Fruit fly (Drosophila melanogaster): ENCODE measurements around the gene sn.

sn gene

DNA sequence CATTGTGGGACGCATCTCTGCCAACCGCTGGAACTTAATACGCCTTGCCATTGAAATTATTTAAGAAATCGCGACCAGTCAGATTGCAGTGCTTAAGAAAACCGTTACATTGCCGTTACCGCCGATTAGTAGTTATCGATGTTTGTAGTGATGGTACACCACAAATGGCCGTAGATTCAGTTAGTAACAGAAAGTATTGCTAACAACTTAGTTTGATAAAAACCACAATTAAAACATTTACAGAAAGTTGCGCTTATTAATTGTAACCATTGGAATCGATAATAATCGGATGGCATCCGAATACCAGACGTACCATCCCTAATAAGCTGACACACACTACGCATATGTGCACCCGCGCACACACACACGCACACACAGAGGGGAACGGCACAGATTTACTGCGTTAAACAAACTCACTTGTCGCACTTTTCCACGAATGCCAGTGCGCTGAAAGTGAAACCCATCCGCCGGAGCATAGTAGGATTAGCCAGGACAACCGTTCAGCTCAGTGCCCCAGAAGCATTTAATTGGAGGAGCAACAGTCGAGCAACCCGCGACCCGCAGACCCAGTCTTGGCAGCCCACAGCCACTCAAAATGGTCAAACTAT lies 43.6 kb upstream of the sn start, which contains the start of the genes hdm and Ykt6 (continued):
- TF ChIP-seq Xrp1 (GFP tag; IDR thresholded peaks at IDR 0.05), result peak; percentile 86
- peak; percentile 17 for TF ChIP-seq pfk (GFP tag; optimal IDR thresholded peaks at IDR 0.05)
- TF ChIP-seq Lim3 (GFP tag; IDR thresholded peaks at IDR 0.05), result no peak
- no peak for TF ChIP-seq run (tag; optimal IDR thresholded peaks at IDR 0.05)
- peak; percentile 95 for TF ChIP-seq BEAF-32 (GFP tag; optimal IDR thresholded peaks at IDR 0.05)
- TF ChIP-seq unc-4 (GFP tag; IDR thresholded peaks at IDR 0.05; ENCODE audit: partially characterized antibody), result peak; percentile 97
- peak; percentile 71 for TF ChIP-seq CG14667 (GFP tag; IDR thresholded peaks at IDR 0.05)
- peak; percentile 74 for TF ChIP-seq Dip3 (GFP tag; optimal IDR thresholded peaks at IDR 0.05)
- TF ChIP-seq CG10654 (GFP tag; optimal IDR thresholded peaks at IDR 0.05), result peak; percentile 71
- TF ChIP-seq CG4820 (GFP tag; optimal IDR thresholded peaks at IDR 0.05), result peak; percentile 76
- peak; percentile 79; the same call in 1 of the 2 replicates for TF ChIP-seq NFAT (GFP tag; IDR thresholded peaks at IDR 0.05)
- TF ChIP-seq Sin3A (optimal IDR thresholded peaks at IDR 0.05), result peak; percentile 65
- no peak for TF ChIP-seq MTF-1 (GFP tag; optimal IDR thresholded peaks at IDR 0.05; ENCODE audit: borderline replicate concordance)
- TF ChIP-seq odd (GFP tag; optimal IDR thresholded peaks at IDR 0.05), result no peak
- peak; percentile 61 for TF ChIP-seq CG18011 (GFP tag; optimal IDR thresholded peaks at IDR 0.05)
- peak; percentile 81; the same call in 1 of the 3 replicates for TF ChIP-seq ci (GFP tag; IDR thresholded peaks at IDR 0.05)
- TF ChIP-seq NC2α (GFP tag; optimal IDR thresholded peaks at IDR 0.05), result peak; percentile 51
- TF ChIP-seq eve (GFP tag; optimal IDR thresholded peaks at IDR 0.05), result peak in 1 of 2 experiments; percentile 37
- peak; percentile 79 for TF ChIP-seq CG7372 (GFP tag; IDR thresholded peaks at IDR 0.05)
- peak; percentile 67; the same call in 2 of the 3 replicates for TF ChIP-seq CG2889 (GFP tag; IDR thresholded peaks at IDR 0.05)
- TF ChIP-seq CG5245 (GFP tag; optimal IDR thresholded peaks at IDR 0.05), result peak; percentile 76
- peak; percentile 74 for TF ChIP-seq ERR (GFP tag; optimal IDR thresholded peaks at IDR 0.05)
- no peak for TF ChIP-seq CG13894 (tag; optimal IDR thresholded peaks at IDR 0.05)
- peak; percentile 91 for TF ChIP-seq tna (GFP tag; IDR thresholded peaks at IDR 0.05; ENCODE audit: partially characterized antibody)
- no peak for TF ChIP-seq CG10274 (GFP tag; optimal IDR thresholded peaks at IDR 0.05)
- no peak for TF ChIP-seq TFAM (GFP tag; optimal IDR thresholded peaks at IDR 0.05)
- no peak for TF ChIP-seq HHEX (GFP tag; optimal IDR thresholded peaks at IDR 0.05)
- peak; percentile 23 for TF ChIP-seq btn (GFP tag; optimal IDR thresholded peaks at IDR 0.05)
- no peak for TF ChIP-seq Meics (GFP tag; optimal IDR thresholded peaks at IDR 0.05)
- TF ChIP-seq CG8089 (GFP tag; optimal IDR thresholded peaks at IDR 0.05), result peak; percentile 41
- peak; percentile 58 for TF ChIP-seq CG12744 (GFP tag; optimal IDR thresholded peaks at IDR 0.05)
- peak; percentile 62 for TF ChIP-seq CG17612 (GFP tag; IDR thresholded peaks at IDR 0.05)
- TF ChIP-seq CG9215 (GFP tag; IDR thresholded peaks at IDR 0.05), result peak; percentile 74
- TF ChIP-seq CG17802 (tag; optimal IDR thresholded peaks at IDR 0.05), result peak; percentile 17
- TF ChIP-seq sna (GFP tag; IDR thresholded peaks at IDR 0.05; ENCODE audit: partially characterized antibody), result peak; percentile 97
- peak; percentile 71 for TF ChIP-seq zen (tag; optimal IDR thresholded peaks at IDR 0.05)
- TF ChIP-seq CG8765 (GFP tag; IDR thresholded peaks at IDR 0.05), result peak; percentile 80
- no peak for TF ChIP-seq C15 (GFP tag; IDR thresholded peaks at IDR 0.05)
- no peak for TF ChIP-seq CG11723 (GFP tag; optimal IDR thresholded peaks at IDR 0.05)
- peak; percentile 95 for TF ChIP-seq CG16813 (GFP tag; IDR thresholded peaks at IDR 0.05; ENCODE audit: partially characterized antibody)
- TF ChIP-seq CG1647 (GFP tag; optimal IDR thresholded peaks at IDR 0.05), result peak; percentile 72
- no peak for TF ChIP-seq Hey (tag; optimal IDR thresholded peaks at IDR 0.05)
- TF ChIP-seq CG13775 (GFP tag; optimal IDR thresholded peaks at IDR 0.05), result peak; percentile 76
- peak; percentile 56 for TF ChIP-seq CG1024 (GFP tag; IDR thresholded peaks at IDR 0.05)
- TF ChIP-seq CG12391 (tag; optimal IDR thresholded peaks at IDR 0.05), result peak; percentile 87
- peak; percentile 75 for TF ChIP-seq CG10209 (GFP tag; optimal IDR thresholded peaks at IDR 0.05)
- TF ChIP-seq Blimp-1 (GFP tag; optimal IDR thresholded peaks at IDR 0.05), result no peak
- TF ChIP-seq CG7786 (GFP tag; optimal IDR thresholded peaks at IDR 0.05), result peak; percentile 85
- TF ChIP-seq B-H2 (GFP tag; optimal IDR thresholded peaks at IDR 0.05), result peak; percentile 83
- TF ChIP-seq CG10267 (tag; optimal IDR thresholded peaks at IDR 0.05), result peak; percentile 76

Measured in whole organism, embryonic.